Worm (Caenorhabditis elegans): ENCODE data around the gene col-149.

The col-149 gene

DNA sequence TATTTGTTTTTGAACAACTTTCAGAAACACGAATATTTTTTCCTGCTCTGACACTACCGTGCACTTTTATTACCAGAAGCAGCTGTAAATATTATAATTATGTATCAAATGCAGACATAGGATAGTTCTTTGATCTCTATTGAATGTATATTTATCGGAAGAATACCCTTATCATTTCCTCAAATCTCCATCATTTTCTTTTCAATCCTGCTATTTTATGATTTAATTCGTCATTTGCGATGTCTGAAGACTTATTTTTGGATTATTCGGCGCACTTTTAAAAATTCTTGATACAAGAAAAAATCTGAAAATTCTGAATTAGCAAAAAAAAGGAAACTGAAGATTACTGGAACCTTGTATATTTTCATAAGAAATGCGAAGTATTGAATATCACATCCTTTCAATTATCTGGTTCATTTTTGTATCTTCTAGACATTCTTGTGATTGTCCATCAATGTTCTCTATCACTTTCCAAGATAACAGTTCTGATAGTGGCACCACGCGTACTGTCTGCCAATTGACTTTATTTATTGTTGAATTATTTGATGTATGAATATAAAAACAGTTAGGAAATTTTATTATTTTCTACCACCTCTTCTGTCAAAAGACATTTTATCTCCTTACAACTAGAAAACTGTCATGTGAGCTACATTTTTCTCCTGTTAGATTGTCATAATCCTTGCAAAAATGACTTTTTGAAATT lies 48.5 kb downstream of the col-149 start (continued):
- TF ChIP-seq lin-1 (GFP tag; IDR thresholded peaks at IDR 0.05) (no peak), pha-4 (GFP tag; IDR thresholded peaks at IDR 0.05) (no peak), pha-4 (tag; optimal IDR thresholded peaks at IDR 0.05) (no peak), egl-43 (GFP tag; IDR thresholded peaks at IDR 0.05) (no peak), hif-1 (tag; optimal IDR thresholded peaks at IDR 0.05) (no peak), F44E2.7 (GFP tag; IDR thresholded peaks at IDR 0.05) (no peak), mxl-2 (GFP tag; conservative IDR thresholded peaks at IDR 0.05) (no peak), mdl-1 (tag; optimal IDR thresholded peaks at IDR 0.05) (peak in 1 of 2 experiments; percentile 5), set-16 (GFP tag; IDR thresholded peaks at IDR 0.05) (no peak), ZK546.5 (tag; optimal IDR thresholded peaks at IDR 0.05) (no peak), ceh-28 (tag; optimal IDR thresholded peaks at IDR 0.05) (no peak), dmd-8 (GFP tag; IDR thresholded peaks at IDR 0.05) (no peak), Y105C5A.15 (GFP tag; IDR thresholded peaks at IDR 0.05) (no peak), nhr-42 (GFP tag; IDR thresholded peaks at IDR 0.05) (no peak), dmd-6 (GFP tag; IDR thresholded peaks at IDR 0.05) (peak; percentile 18; the same call in 1 of the 2 replicates), madf-9 (GFP tag; conservative IDR thresholded peaks at IDR 0.05) (no peak), R02D3.7 (tag; optimal IDR thresholded peaks at IDR 0.05) (no peak), egl-27 (tag; optimal IDR thresholded peaks at IDR 0.05) (no peak)

DNA sequence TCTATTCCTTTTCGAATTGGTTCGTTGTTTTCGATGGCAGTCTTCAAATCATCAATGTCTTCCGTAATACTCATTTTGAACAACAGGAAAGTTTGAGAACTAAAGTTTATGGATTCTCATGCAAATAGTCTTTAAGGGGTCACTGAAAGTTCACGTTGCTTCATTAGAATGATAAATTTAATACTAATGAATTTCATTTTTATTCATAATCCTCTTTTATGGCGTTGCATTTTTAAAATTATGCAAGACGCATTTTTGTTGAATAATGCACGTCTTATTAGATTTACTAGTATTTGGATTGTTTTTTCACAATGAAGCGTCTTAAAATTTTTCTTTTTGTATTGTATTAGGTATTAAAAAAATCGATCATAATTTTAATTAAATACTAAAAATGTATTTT lies 49.6 kb downstream of the col-149 start, which contains the start of gene C12D8.9:
TSS of gene C12D8.9 (minus strand) at position 101 of the 400 bp plus-strand sequence.
- TF ChIP-seq lim-7 (GFP tag; IDR thresholded peaks at IDR 0.05) = no peak
- TF ChIP-seq unc-62 (GFP tag; optimal IDR thresholded peaks at IDR 0.05 in 1 of 2) = peak in 1 of 2 experiments; percentile 24
- TF ChIP-seq unc-62 (tag; optimal IDR thresholded peaks at IDR 0.05) = no peak
- no peak for TF ChIP-seq ceh-44 (GFP tag; IDR thresholded peaks at IDR 0.05)
- no peak for TF ChIP-seq daf-16 (GFP tag; optimal IDR thresholded peaks at IDR 0.05)
- no peak for TF ChIP-seq daf-16 (tag; optimal IDR thresholded peaks at IDR 0.05)
- no peak for TF ChIP-seq ZK337.2 (GFP tag; IDR thresholded peaks at IDR 0.05)
